Worm (Caenorhabditis elegans): ENCODE data around the gene ugt-18.

DNA sequence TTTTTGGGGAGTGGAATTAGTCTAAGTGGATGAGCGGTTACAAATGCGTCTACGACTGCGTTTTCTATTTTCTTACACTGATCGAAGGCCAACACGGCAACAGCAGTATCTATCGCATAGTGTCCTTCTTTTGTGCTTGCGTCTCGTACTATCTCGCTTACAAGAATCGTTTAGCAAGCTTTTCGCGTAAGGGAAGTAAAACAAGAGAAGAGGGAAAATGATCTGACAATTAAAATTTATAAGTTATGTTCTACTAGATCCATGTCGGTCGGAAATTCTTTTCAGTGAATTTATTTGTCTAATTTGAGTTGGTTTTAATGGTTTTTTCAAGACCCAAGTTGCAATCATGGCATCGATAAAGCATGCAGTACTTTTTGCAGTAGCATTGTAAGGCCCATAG lies 33.0 kb upstream of the ugt-18 start, which contains the start of gene fkb-4:
- no peak for TF ChIP-seq med-1 (GFP tag; optimal IDR thresholded peaks at IDR 0.05; ENCODE audit: insufficient read depth)
- TF ChIP-seq ztf-23 (GFP tag; IDR thresholded peaks at IDR 0.05), result no peak

Measured in whole organism, midembryonic.